Fruit fly (Drosophila melanogaster): ENCODE data around the gene Coq6.
A peak's percentile ranks its signal among the peaks of the same experiment; 100 is the strongest.

The Coq6 gene

DNA sequence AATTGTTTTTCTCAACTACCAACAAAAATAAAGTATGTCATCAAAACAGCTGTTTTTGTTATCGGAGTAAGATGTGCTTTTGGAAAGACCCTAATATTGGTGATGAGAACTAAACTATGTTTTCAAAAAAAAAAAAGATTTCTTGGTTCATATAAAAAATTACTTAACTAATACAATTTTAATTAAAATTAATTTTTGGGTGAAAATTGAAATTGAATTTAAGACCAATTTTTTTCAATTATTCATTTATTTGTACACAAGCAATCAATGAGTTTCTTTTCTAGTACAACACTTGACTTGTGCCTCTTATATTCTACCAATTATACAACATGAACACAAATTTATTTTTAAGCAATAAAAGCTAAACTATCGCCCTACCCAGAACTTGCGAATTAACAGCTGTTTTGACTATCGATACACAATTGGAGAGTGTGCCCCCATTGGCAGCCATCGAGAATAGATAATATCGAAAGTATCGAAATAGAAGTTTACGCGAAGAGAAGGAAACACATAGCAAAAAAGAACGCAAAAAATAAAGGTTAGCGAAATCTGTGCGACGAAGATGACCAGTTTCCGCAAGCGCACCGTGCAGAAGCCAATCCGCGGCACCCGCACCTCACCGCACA lies 8.1 kb downstream of the Coq6 start, which contains the start of the genes Vps52 and Elp4:
Vps52 (minus strand) TSS at position 51 of the 626 bp plus-strand sequence.
Elp4 (plus strand) TSS at position 292 of the 626 bp plus-strand sequence.
- TF ChIP-seq Sp1 (GFP tag; optimal IDR thresholded peaks at IDR 0.05) (peak; percentile 79), sv (GFP tag; optimal IDR thresholded peaks at IDR 0.05) (peak; percentile 65), psq (GFP tag; optimal IDR thresholded peaks at IDR 0.05) (peak; percentile 72), foxo (GFP tag; optimal IDR thresholded peaks at IDR 0.05) (peak in 1 of 2 experiments; percentile 82), tai (GFP tag; optimal IDR thresholded peaks at IDR 0.05) (no peak), OdsH (GFP tag; optimal IDR thresholded peaks at IDR 0.05) (peak; percentile 70), br (GFP tag; optimal IDR thresholded peaks at IDR 0.05) (no peak), dmrt93B (GFP tag; optimal IDR thresholded peaks at IDR 0.05) (no peak), fru (GFP tag; optimal IDR thresholded peaks at IDR 0.05) (no peak), HLH106 (tag; optimal IDR thresholded peaks at IDR 0.05) (peak; percentile 82), Hr83 (GFP tag; optimal IDR thresholded peaks at IDR 0.05; ENCODE audit: poor library complexity, severe bottlenecking) (peak; percentile 1), CG9705 (GFP tag; optimal IDR thresholded peaks at IDR 0.05) (peak; percentile 51), ey (GFP tag; optimal IDR thresholded peaks at IDR 0.05) (peak; percentile 61), rgr (GFP tag; optimal IDR thresholded peaks at IDR 0.05) (peak; percentile 84), Myc (optimal IDR thresholded peaks at IDR 0.05) (peak; percentile 71), Rel (GFP tag; optimal IDR thresholded peaks at IDR 0.05) (no peak), Rel (tag; optimal IDR thresholded peaks at IDR 0.05) (peak; percentile 31)

DNA sequence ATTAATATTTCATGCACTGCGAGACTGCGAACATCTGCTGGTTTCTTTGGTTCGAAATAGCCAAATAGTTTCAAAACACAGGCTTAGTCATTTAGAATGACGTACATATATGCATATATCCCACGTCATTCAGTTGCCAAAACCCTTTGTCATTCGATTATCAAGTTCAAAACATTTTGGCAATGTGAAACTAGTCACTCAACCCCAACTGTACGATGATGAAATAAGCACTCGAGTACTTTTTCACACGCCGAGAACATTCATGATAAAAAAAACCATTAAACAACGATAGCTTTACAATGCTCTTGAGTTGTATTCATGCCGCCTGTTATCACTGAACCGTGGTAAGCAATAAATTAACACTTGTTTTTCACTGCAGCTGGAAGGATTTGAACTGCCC lies 11.3 kb downstream of the Coq6 start:
- TF ChIP-seq Dfd (GFP tag; optimal IDR thresholded peaks at IDR 0.05) (no peak), rgr (GFP tag; optimal IDR thresholded peaks at IDR 0.05) (peak; percentile 7), foxo (GFP tag; optimal IDR thresholded peaks at IDR 0.05) (peak in 1 of 2 experiments; percentile 18), Mio (GFP tag; optimal IDR thresholded peaks at IDR 0.05) (no peak), Hr83 (GFP tag; optimal IDR thresholded peaks at IDR 0.05; ENCODE audit: poor library complexity, severe bottlenecking) (no peak)

DNA sequence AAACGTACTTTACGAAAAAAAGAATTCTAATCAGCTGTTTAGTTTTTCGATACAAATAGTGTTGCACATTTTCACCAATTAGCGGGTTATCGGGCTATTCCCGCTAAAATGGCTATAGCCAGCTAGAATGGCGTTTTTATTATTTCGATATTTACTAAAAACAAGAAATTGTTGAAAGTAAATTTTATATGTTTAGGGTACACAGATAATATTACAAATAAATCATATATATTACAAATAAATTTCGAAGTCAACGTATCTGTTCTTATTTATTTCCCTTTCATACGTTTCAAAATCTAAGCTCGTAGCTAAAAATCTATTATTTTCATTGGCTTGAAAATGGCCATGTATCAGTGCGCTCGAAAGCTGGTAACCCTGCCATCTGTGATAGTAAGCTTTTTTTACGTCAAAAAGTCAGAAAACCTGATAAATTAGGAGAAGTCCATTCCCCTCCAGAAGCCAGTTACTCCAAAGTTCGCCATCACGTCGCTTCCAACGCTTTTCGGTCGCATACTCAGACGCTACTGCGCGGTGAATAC lies 12.1 kb downstream of the Coq6 start, which contains the start of the genes CG7382 and cl:
CG7382 (minus strand) TSS at position 51 of the 539 bp plus-strand sequence.
cl (plus strand) TSS at position 290 of the 539 bp plus-strand sequence.
- TF ChIP-seq Myc (optimal IDR thresholded peaks at IDR 0.05) (peak; percentile 99), fru (GFP tag; optimal IDR thresholded peaks at IDR 0.05) (peak; percentile 12), h (GFP tag; optimal IDR thresholded peaks at IDR 0.05) (peak; percentile 50), dmrt93B (GFP tag; optimal IDR thresholded peaks at IDR 0.05) (peak; percentile 44), foxo (GFP tag; optimal IDR thresholded peaks at IDR 0.05) (peak in 1 of 2 experiments; percentile 64), CrebA (GFP tag; optimal IDR thresholded peaks at IDR 0.05; ENCODE audit: borderline replicate concordance) (no peak), brk (GFP tag; optimal IDR thresholded peaks at IDR 0.05) (no peak), Hr78 (GFP tag; optimal IDR thresholded peaks at IDR 0.05) (no peak), Rel (GFP tag; optimal IDR thresholded peaks at IDR 0.05) (no peak), Rel (tag; optimal IDR thresholded peaks at IDR 0.05) (peak; percentile 56), psq (GFP tag; optimal IDR thresholded peaks at IDR 0.05) (peak; percentile 19), ey (GFP tag; optimal IDR thresholded peaks at IDR 0.05) (no peak), HLH106 (tag; optimal IDR thresholded peaks at IDR 0.05) (peak; percentile 71), OdsH (GFP tag; optimal IDR thresholded peaks at IDR 0.05) (peak; percentile 5), Dif (GFP tag; optimal IDR thresholded peaks at IDR 0.05; ENCODE audit: partially characterized antibody) (no peak), CG9705 (GFP tag; optimal IDR thresholded peaks at IDR 0.05) (peak; percentile 20), Jra (GFP tag; optimal IDR thresholded peaks at IDR 0.05) (no peak), sv (GFP tag; optimal IDR thresholded peaks at IDR 0.05) (no peak), rgr (GFP tag; optimal IDR thresholded peaks at IDR 0.05) (peak; percentile 12), woc (GFP tag; optimal IDR thresholded peaks at IDR 0.05) (no peak), Sp1 (GFP tag; optimal IDR thresholded peaks at IDR 0.05) (peak; percentile 30)

DNA sequence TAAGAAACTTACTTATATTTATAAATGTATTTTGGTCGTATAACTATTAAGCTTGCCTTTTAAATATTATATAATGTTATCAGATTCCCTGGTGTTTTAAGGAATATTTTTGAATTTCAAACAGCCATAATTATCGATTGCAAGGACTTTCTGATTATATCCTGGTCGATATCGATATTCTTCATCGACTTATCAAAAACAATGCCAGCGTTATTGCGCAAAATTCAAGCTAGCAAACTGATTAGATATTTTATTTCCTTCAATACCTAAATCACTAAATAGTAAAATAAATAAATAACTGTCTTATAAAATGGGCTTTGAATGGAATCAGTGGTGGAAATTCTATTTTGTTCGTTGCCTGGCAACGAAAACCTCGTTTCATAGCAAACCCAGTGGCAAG lies 14.6 kb downstream of the Coq6 start, which contains the start of gene CG14020:
CG14020 (plus strand) TSS at position 345 of the 400 bp plus-strand sequence.
- no peak for TF ChIP-seq foxo (GFP tag; optimal IDR thresholded peaks at IDR 0.05)
- no peak for TF ChIP-seq fru (GFP tag; optimal IDR thresholded peaks at IDR 0.05)
- TF ChIP-seq psq (GFP tag; optimal IDR thresholded peaks at IDR 0.05), result no peak

DNA sequence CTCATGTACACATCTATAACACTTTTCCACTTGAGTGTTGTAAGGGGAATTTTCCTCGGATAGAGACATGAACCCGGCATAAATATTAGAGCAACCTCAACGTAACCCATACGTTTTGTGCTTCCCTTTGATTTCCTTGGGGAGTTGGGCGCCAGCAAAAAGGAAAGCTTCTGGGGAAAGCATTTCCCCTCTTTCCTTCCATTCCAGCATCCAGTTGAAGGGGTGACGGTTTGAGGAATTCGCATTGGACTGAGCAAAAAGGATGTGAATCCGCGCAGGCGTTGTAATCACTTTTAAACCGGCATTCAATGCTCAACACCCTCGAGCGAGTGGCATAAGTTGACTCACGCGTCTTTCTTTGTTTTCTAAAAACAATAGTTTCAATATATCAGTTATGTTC lies 17.1 kb downstream of the Coq6 start:
- TF ChIP-seq dmrt93B (GFP tag; optimal IDR thresholded peaks at IDR 0.05), result no peak
- TF ChIP-seq Rel (GFP tag; optimal IDR thresholded peaks at IDR 0.05), result no peak
- no peak for TF ChIP-seq Rel (tag; optimal IDR thresholded peaks at IDR 0.05)
- no peak for TF ChIP-seq GATAd (GFP tag; optimal IDR thresholded peaks at IDR 0.05)
- no peak for TF ChIP-seq CrebA (GFP tag; optimal IDR thresholded peaks at IDR 0.05; ENCODE audit: borderline replicate concordance)

Measured in whole organism, wandering third instar larva.